Worm (Caenorhabditis elegans) whole organism, L4 larva: ENCODE results near the gene gpd-2.

Experiments used
- F37D6.2 ChIP-seq: sonication (generic microtip); optimal IDR thresholded peaks from 2 replicates; lab custom pipeline; 2016; ENCODE audit warnings: mild to moderate bottlenecking, missing genetic modification characterization, missing compliant biosample characterization
- R02D3.7 ChIP-seq: fragments of 150-350 bp; sonication (generic microtip); optimal IDR thresholded peaks from 3 replicates; lab custom pipeline; 2014; ENCODE audit warnings: missing biosample characterization, missing genetic modification characterization
- T26A8.4 ChIP-seq: fragments of 200-800 bp; sonication (Bioruptor generic); IDR thresholded peaks from 2 replicates; pipeline ENCODE4 v1.3.6; 2022; ENCODE audit warnings: missing genetic modification characterization, missing compliant biosample characterization
- Y75B8A.6 ChIP-seq: fragments of 200-800 bp; sonication (Bioruptor generic); IDR thresholded peaks from 2 replicates; pipeline ENCODE4 v1.3.6; 2022; ENCODE audit warnings: missing genetic modification reagents, missing genetic modification characterization, missing compliant biosample characterization
- aha-1 ChIP-seq: fragments of 150-350 bp; peaks from one replicate; lab custom pipeline; 2014; ENCODE audit warnings: missing biosample characterization, missing genetic modification characterization
- ama-1 ChIP-seq: fragments of 150-350 bp; optimal IDR thresholded peaks from 2 replicates; lab custom pipeline; 2014; ENCODE audit warnings: inconsistent platforms, mixed read lengths
- ceh-28 ChIP-seq: fragments of 150-350 bp; optimal IDR thresholded peaks from 2 replicates; lab custom pipeline; 2014; ENCODE audit warnings: missing biosample characterization, missing genetic modification reagents, missing genetic modification characterization
- ceh-82 ChIP-seq: sonication (generic microtip); optimal IDR thresholded peaks from 2 replicates; lab custom pipeline; 2017; ENCODE audit warnings: missing biosample characterization, missing genetic modification characterization
- ces-1 ChIP-seq: fragments of 150-350 bp; sonication (generic microtip); optimal IDR thresholded peaks from 4 replicates; lab custom pipeline; 2014; ENCODE audit warnings: missing biosample characterization, missing genetic modification reagents, missing genetic modification characterization
- cey-2 ChIP-seq: sonication (generic microtip); optimal IDR thresholded peaks from 3 replicates; lab custom pipeline; 2017; ENCODE audit warnings: missing genetic modification characterization, mild to moderate bottlenecking, missing compliant biosample characterization, antibody characterized with exemption, borderline replicate concordance; ENCODE audit not compliant: insufficient read depth
- daf-16 ChIP-seq, 3 experiments: sonication (generic microtip); optimal IDR thresholded peaks; 2 replicates each; lab custom pipeline; 2016 to 2017; ENCODE audit warnings: missing genetic modification characterization in 3 of 3, missing genetic modification reagents in 3 of 3, mild to moderate bottlenecking in 2 of 3, missing compliant biosample characterization in 2 of 3, missing biosample characterization in 1 of 3, moderate library complexity in 1 of 3
- daf-8 ChIP-seq: fragments of 200-800 bp; sonication (Bioruptor generic); IDR thresholded peaks from 2 replicates; pipeline ENCODE4 v1.3.6; 2022; ENCODE audit warnings: missing genetic modification characterization, missing compliant biosample characterization
- dmd-6 ChIP-seq: fragments of 200-800 bp; sonication (Bioruptor generic); IDR thresholded peaks from 2 replicates; pipeline ENCODE4 v1.3.6; 2022; ENCODE audit warnings: missing genetic modification reagents, missing genetic modification characterization, missing compliant biosample characterization
- duxl-1 ChIP-seq: sonication (generic microtip); optimal IDR thresholded peaks from 2 replicates; lab custom pipeline; 2016; ENCODE audit warnings: mild to moderate bottlenecking, missing genetic modification characterization, moderate library complexity, missing compliant biosample characterization; ENCODE audit not compliant: poor library complexity
- egl-43 ChIP-seq: fragments of 200-800 bp; sonication (Bioruptor generic); IDR thresholded peaks from 2 replicates; pipeline ENCODE4 v1.3.6; 2022; ENCODE audit warnings: missing genetic modification reagents, missing genetic modification characterization, missing compliant biosample characterization
- hlh-11 ChIP-seq: fragments of 200-800 bp; sonication (Bioruptor generic); optimal IDR thresholded peaks from 2 replicates; lab custom pipeline; 2018; ENCODE audit warnings: mild to moderate bottlenecking, missing genetic modification characterization, missing compliant biosample characterization
- hlh-30 ChIP-seq: sonication (generic microtip); optimal IDR thresholded peaks from 2 replicates; lab custom pipeline; 2017; ENCODE audit warnings: antibody characterized with exemption, mild to moderate bottlenecking, missing genetic modification characterization, missing compliant biosample characterization; ENCODE audit not compliant: insufficient read depth
- lim-7 ChIP-seq: fragments of 200-800 bp; sonication (Bioruptor generic); IDR thresholded peaks from 2 replicates; pipeline ENCODE4 v1.3.6; 2022; ENCODE audit warnings: missing genetic modification characterization, missing compliant biosample characterization
- lin-38 ChIP-seq: fragments of 200-800 bp; sonication (Bioruptor generic); IDR thresholded peaks from 2 replicates; pipeline ENCODE4 v1.3.6; 2022; ENCODE audit warnings: missing genetic modification reagents, missing genetic modification characterization, missing compliant biosample characterization
- lin-39 ChIP-seq: fragments of 150-350 bp; optimal IDR thresholded peaks from 2 replicates; lab custom pipeline; 2014; ENCODE audit warnings: missing biosample characterization, missing genetic modification reagents, missing genetic modification characterization
- lsy-2 ChIP-seq, 2 experiments: fragments of 150-350 bp in 1 of 2; sonication (generic microtip) in 1 of 2; optimal IDR thresholded peaks; 2 replicates each; lab custom pipeline; 2014 to 2017; ENCODE audit warnings: missing biosample characterization in 2 of 2, missing genetic modification characterization in 2 of 2
- mdl-1 ChIP-seq, 2 experiments: fragments of 150-350 bp in 1 of 2; sonication (generic microtip) in 1 of 2; optimal IDR thresholded peaks; 2 replicates each; lab custom pipeline; 2014 to 2017; ENCODE audit warnings: missing biosample characterization in 2 of 2, missing genetic modification characterization in 2 of 2
- mdt-29 ChIP-seq: fragments of 200-800 bp; sonication (Bioruptor generic); IDR thresholded peaks from 2 replicates; pipeline ENCODE4 v1.3.6; 2022; ENCODE audit warnings: missing genetic modification reagents, missing genetic modification characterization, missing compliant biosample characterization
- nhr-11 ChIP-seq: fragments of 150-350 bp; optimal IDR thresholded peaks from 2 replicates; lab custom pipeline; 2014; ENCODE audit warnings: missing biosample characterization, missing genetic modification characterization
- nhr-111 ChIP-seq: fragments of 200-800 bp; sonication (Bioruptor generic); optimal IDR thresholded peaks from 2 replicates; lab custom pipeline; 2018; ENCODE audit warnings: mild to moderate bottlenecking, missing genetic modification characterization, missing compliant biosample characterization
- nhr-25 ChIP-seq: sonication (generic microtip); optimal IDR thresholded peaks from 2 replicates; lab custom pipeline; 2017; ENCODE audit warnings: missing genetic modification characterization, mild to moderate bottlenecking, missing compliant biosample characterization, antibody characterized with exemption, moderate library complexity, borderline replicate concordance; ENCODE audit not compliant: insufficient read depth
- nhr-42 ChIP-seq: fragments of 200-800 bp; sonication (Bioruptor generic); IDR thresholded peaks from 2 replicates; pipeline ENCODE4 v1.3.6; 2022; ENCODE audit warnings: missing genetic modification characterization, missing compliant biosample characterization
- nhr-48 ChIP-seq: sonication (generic microtip); optimal IDR thresholded peaks from 2 replicates; lab custom pipeline; 2016; ENCODE audit warnings: mild to moderate bottlenecking, missing genetic modification characterization, missing compliant biosample characterization
- nhr-6 ChIP-seq: fragments of 150-350 bp; optimal IDR thresholded peaks from 2 replicates; lab custom pipeline; 2014; ENCODE audit warnings: missing biosample characterization, missing genetic modification characterization
- set-16 ChIP-seq: fragments of 200-800 bp; sonication (Bioruptor generic); IDR thresholded peaks from 2 replicates; pipeline ENCODE4 v1.3.6; 2022; ENCODE audit warnings: missing genetic modification reagents, missing genetic modification characterization, missing compliant biosample characterization
- skn-1 ChIP-seq: fragments of 150-350 bp; optimal IDR thresholded peaks from 2 replicates; lab custom pipeline; 2014; ENCODE audit warnings: missing biosample characterization, missing genetic modification characterization
- snpc-1.2 ChIP-seq: fragments of 200-800 bp; sonication (Bioruptor generic); IDR thresholded peaks from 2 replicates; pipeline ENCODE4 v1.3.6; 2022; ENCODE audit warnings: missing genetic modification reagents, missing genetic modification characterization, missing compliant biosample characterization
- unc-62 ChIP-seq, 3 experiments: fragments of 150-350 bp in 1 of 3; sonication (generic microtip); optimal IDR thresholded peaks in 2 of 3; peaks in 1 of 3; 1 replicate in 1 of 3; 2 replicates in 2 of 3; lab custom pipeline; 2014 to 2017; ENCODE audit warnings: missing biosample characterization in 3 of 3, missing genetic modification characterization in 3 of 3, missing genetic modification reagents in 3 of 3, missing genotype in 1 of 3
- zfp-3 ChIP-seq: fragments of 200-800 bp; sonication (Bioruptor generic); conservative IDR thresholded peaks from 2 replicates; pipeline ENCODE4 v1.3.6; 2022; ENCODE audit warnings: missing genetic modification reagents, missing genetic modification characterization, missing compliant biosample characterization
- ztf-11 ChIP-seq: fragments of 150-350 bp; optimal IDR thresholded peaks from 2 replicates; lab custom pipeline; 2014; ENCODE audit warnings: missing biosample characterization, missing genetic modification characterization

gpd-2 gene

ce11 chrX:3116033-3116876 is 1.8 kb upstream of the gpd-2 start, which contains the start of gene mai-1 (continued):
- TF ChIP-seq zfp-3: no peak
- peak; percentile 7; the same call in 1 of the 2 replicates for TF ChIP-seq mdt-29 (GFP tag; lab: Robert Waterston, UW)
- no peak for TF ChIP-seq T26A8.4
- TF ChIP-seq ceh-28 (tag; lab: Kevin White, UChicago): no peak
- TF ChIP-seq daf-16 (GFP tag; optimal IDR thresholded peaks at IDR 0.05; lab: Kevin White, UChicago): peak in 1 of 2 experiments; percentile 0
- peak; percentile 79 for TF ChIP-seq daf-16 (tag; optimal IDR thresholded peaks at IDR 0.05; lab: Kevin White, UChicago)
- TF ChIP-seq Y75B8A.6 (GFP tag; lab: Robert Waterston, UW): 0 out of 2 replicates have a peak, but pooled peaks have one; percentile 40
- TF ChIP-seq cey-2 (tag; lab: Kevin White, UChicago): no peak
- peak; percentile 27 for TF ChIP-seq F37D6.2 (tag; lab: Kevin White, UChicago)
- peak; percentile 62 for TF ChIP-seq ama-1 (lab: Kevin White, UChicago)
- peak in 1 of 2 experiments; percentile 79 for TF ChIP-seq unc-62 (GFP tag; optimal IDR thresholded peaks at IDR 0.05 in 1 of 2; lab: Kevin White, UChicago)
- TF ChIP-seq unc-62 (tag; optimal IDR thresholded peaks at IDR 0.05; lab: Kevin White, UChicago): no peak
- no peak for TF ChIP-seq ceh-82 (tag; lab: Kevin White, UChicago)
- peak; percentile 9; the same call in 1 of the 2 replicates for TF ChIP-seq lin-38 (GFP tag; lab: Robert Waterston, UW)
- TF ChIP-seq R02D3.7 (tag; lab: Kevin White, UChicago): no peak
- peak; percentile 100 for TF ChIP-seq aha-1 (tag; lab: Kevin White, UChicago)
- peak in 1 of 2 experiments; percentile 10 for TF ChIP-seq mdl-1 (tag; optimal IDR thresholded peaks at IDR 0.05; lab: Kevin White, UChicago)
- no peak for TF ChIP-seq hlh-30 (tag; lab: Kevin White, UChicago)
- no peak for TF ChIP-seq nhr-25
- 0 out of 2 replicates have a peak, but pooled peaks have one; percentile 23 for TF ChIP-seq lim-7 (GFP tag; lab: Robert Waterston, UW)
- peak; percentile 81 for TF ChIP-seq egl-43 (GFP tag; lab: Robert Waterston, UW)
- no peak for TF ChIP-seq ztf-11 (tag; lab: Kevin White, UChicago)
- peak; percentile 5 for TF ChIP-seq nhr-11 (tag; lab: Kevin White, UChicago)
- TF ChIP-seq dmd-6 (GFP tag; lab: Robert Waterston, UW): no peak; the same call in none of the 2 replicates
- no peak for TF ChIP-seq skn-1
- peak; percentile 42; the same call in 1 of the 2 replicates for TF ChIP-seq snpc-1.2 (GFP tag; lab: Robert Waterston, UW)
- TF ChIP-seq daf-8 (GFP tag; lab: Robert Waterston, UW): no peak
- TF ChIP-seq nhr-42 (GFP tag; lab: Robert Waterston, UW): 0 out of 2 replicates have a peak, but pooled peaks have one; percentile 53
- peak; percentile 47 for TF ChIP-seq nhr-48 (tag; lab: Kevin White, UChicago)
- peak; percentile 89 for TF ChIP-seq set-16 (GFP tag; lab: Robert Waterston, UW)
- no peak for TF ChIP-seq lin-39 (tag; lab: Kevin White, UChicago)
- no peak for TF ChIP-seq duxl-1 (tag; lab: Kevin White, UChicago)
- TF ChIP-seq nhr-6 (tag; lab: Kevin White, UChicago): no peak
- TF ChIP-seq nhr-111 (GFP tag; lab: Kevin White, UChicago): no peak
- TF ChIP-seq hlh-11 (tag; lab: Kevin White, UChicago): peak; percentile 4
- no peak for TF ChIP-seq ces-1 (GFP tag; lab: Kevin White, UChicago)
- peak; percentile 7 to 24 for TF ChIP-seq lsy-2 (tag; optimal IDR thresholded peaks at IDR 0.05; lab: Kevin White, UChicago)
